Fruit fly (Drosophila melanogaster): ENCODE results near the gene Grp170.

Gene Grp170

DNA sequence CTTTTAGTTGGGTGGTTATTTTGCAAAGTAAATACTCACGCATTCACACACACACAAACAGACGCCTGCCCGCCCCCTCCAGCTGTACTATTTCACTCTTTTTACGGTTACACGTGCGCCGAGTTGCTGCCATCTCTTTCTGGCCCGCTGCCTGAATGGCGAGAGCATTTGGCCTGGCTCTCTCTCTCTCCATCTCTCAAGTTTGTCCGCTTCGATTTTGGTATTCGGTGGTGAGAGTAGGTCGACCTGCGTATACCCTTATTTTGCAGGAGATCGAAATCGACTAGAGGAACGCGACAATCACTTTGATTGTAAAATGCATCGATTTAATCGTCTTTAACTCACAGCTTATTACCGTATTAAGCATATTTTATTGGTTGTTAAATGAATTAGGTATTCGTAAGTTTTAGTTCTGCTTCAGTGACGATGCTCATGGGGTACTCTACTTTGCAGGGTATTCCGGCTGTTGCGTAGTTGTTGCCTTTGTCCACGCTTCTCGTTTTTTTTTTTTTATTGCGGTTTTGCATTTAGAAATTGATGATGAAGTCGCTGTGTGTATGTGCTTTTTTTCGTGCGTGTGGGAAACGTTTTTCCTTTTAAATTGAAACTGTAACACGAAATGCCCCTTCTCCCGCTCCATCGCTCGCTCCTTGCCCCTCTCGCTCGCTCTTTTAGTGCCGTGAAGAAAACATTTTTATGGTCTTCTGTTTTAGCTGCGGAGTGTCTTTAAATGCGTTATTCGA, 29.1 kb upstream of the Grp170 start (continued):
- TF ChIP-seq nerfin-2 (GFP tag; IDR thresholded peaks at IDR 0.05; ENCODE audit: partially characterized antibody): no peak
- TF ChIP-seq Sox100B (GFP tag; optimal IDR thresholded peaks at IDR 0.05): peak; percentile 85
- TF ChIP-seq PHDP (tag; optimal IDR thresholded peaks at IDR 0.05): peak; percentile 92
- peak; percentile 81 for TF ChIP-seq trem (tag; optimal IDR thresholded peaks at IDR 0.05)
- TF ChIP-seq fd96Cb (tag; optimal IDR thresholded peaks at IDR 0.05): peak; percentile 82
- TF ChIP-seq so (GFP tag; IDR thresholded peaks at IDR 0.05): peak; percentile 85
- peak; percentile 86 for TF ChIP-seq CG11695 (GFP tag; IDR thresholded peaks at IDR 0.05)
- TF ChIP-seq Lim3 (GFP tag; IDR thresholded peaks at IDR 0.05): 0 out of 2 replicates have a peak, but pooled peaks have one; percentile 22
- peak; percentile 71 for TF ChIP-seq cg (GFP tag; optimal IDR thresholded peaks at IDR 0.05)
- peak; percentile 64 for TF ChIP-seq CG11085 (GFP tag; IDR thresholded peaks at IDR 0.05)
- TF ChIP-seq pros (GFP tag; optimal IDR thresholded peaks at IDR 0.05): peak; percentile 89
- peak; percentile 63 for TF ChIP-seq Lhr (GFP tag; optimal IDR thresholded peaks at IDR 0.05)
- TF ChIP-seq Neu2 (GFP tag; optimal IDR thresholded peaks at IDR 0.05; ENCODE audit: borderline replicate concordance): peak; percentile 68
- peak; percentile 90 for TF ChIP-seq Trl (optimal IDR thresholded peaks at IDR 0.05)
- TF ChIP-seq Trl (GFP tag; optimal IDR thresholded peaks at IDR 0.05): peak; percentile 87
- TF ChIP-seq CG8765 (GFP tag; IDR thresholded peaks at IDR 0.05): peak; percentile 61
- peak; percentile 89 for TF ChIP-seq tx (GFP tag; optimal IDR thresholded peaks at IDR 0.05)
- TF ChIP-seq Nf-YB (GFP tag; optimal IDR thresholded peaks at IDR 0.05): peak; percentile 68
- TF ChIP-seq CG34422 (GFP tag; IDR thresholded peaks at IDR 0.05): peak; percentile 82
- no peak for TF ChIP-seq Dll (GFP tag; IDR thresholded peaks at IDR 0.05; ENCODE audit: partially characterized antibody)
- TF ChIP-seq CG1529 (GFP tag; optimal IDR thresholded peaks at IDR 0.05): peak; percentile 84
- peak; percentile 91 for TF ChIP-seq ems (GFP tag; optimal IDR thresholded peaks at IDR 0.05)
- TF ChIP-seq stwl (tag; optimal IDR thresholded peaks at IDR 0.05): no peak
- peak; percentile 55 for TF ChIP-seq CG6654 (GFP tag; optimal IDR thresholded peaks at IDR 0.05)
- peak; percentile 71; the same call in 2 of the 3 replicates for TF ChIP-seq ken (GFP tag; IDR thresholded peaks at IDR 0.05)
- TF ChIP-seq Oaz (GFP tag; IDR thresholded peaks at IDR 0.05): peak; percentile 74
- TF ChIP-seq CG17829 (tag; optimal IDR thresholded peaks at IDR 0.05): peak; percentile 83
- peak; percentile 66 for TF ChIP-seq B-H1 (GFP tag; IDR thresholded peaks at IDR 0.05)
- peak; percentile 95 for TF ChIP-seq CG18599 (GFP tag; optimal IDR thresholded peaks at IDR 0.05)
- TF ChIP-seq shn (GFP tag; optimal IDR thresholded peaks at IDR 0.05): peak; percentile 96
- no peak for TF ChIP-seq TFAM (GFP tag; optimal IDR thresholded peaks at IDR 0.05)
- TF ChIP-seq tap (tag; optimal IDR thresholded peaks at IDR 0.05): peak; percentile 84
- TF ChIP-seq Poxn (GFP tag; IDR thresholded peaks at IDR 0.05): peak; percentile 32; the same call in 1 of the 2 replicates
- TF ChIP-seq pita (GFP tag; optimal IDR thresholded peaks at IDR 0.05): no peak
- TF ChIP-seq CG9797 (GFP tag; optimal IDR thresholded peaks at IDR 0.05): peak; percentile 6
- peak; percentile 60 for TF ChIP-seq CG14965 (GFP tag; optimal IDR thresholded peaks at IDR 0.05; ENCODE audit: borderline replicate concordance)
- peak; percentile 89 for TF ChIP-seq CG13424 (tag; optimal IDR thresholded peaks at IDR 0.05)
- TF ChIP-seq CG6765 (GFP tag; optimal IDR thresholded peaks at IDR 0.05): peak; percentile 82
- peak; percentile 92 for TF ChIP-seq abd-A (tag; optimal IDR thresholded peaks at IDR 0.05)
- peak; percentile 78 for TF ChIP-seq CG17361 (GFP tag; IDR thresholded peaks at IDR 0.05)
- peak; percentile 55 for TF ChIP-seq CG3995 (GFP tag; optimal IDR thresholded peaks at IDR 0.05)
- peak; percentile 81 for TF ChIP-seq CG4854 (GFP tag; optimal IDR thresholded peaks at IDR 0.05)
- peak; percentile 90 for TF ChIP-seq dm (GFP tag; optimal IDR thresholded peaks at IDR 0.05)
- TF ChIP-seq sens-2 (GFP tag; IDR thresholded peaks at IDR 0.05): peak; percentile 63; the same call in 1 of the 2 replicates
- peak; percentile 88 for TF ChIP-seq org-1 (GFP tag; optimal IDR thresholded peaks at IDR 0.05)
- TF ChIP-seq dan (GFP tag; IDR thresholded peaks at IDR 0.05): 0 out of 2 replicates have a peak, but pooled peaks have one; percentile 28
- TF ChIP-seq HLH54F (GFP tag; optimal IDR thresholded peaks at IDR 0.05): peak; percentile 94
- TF ChIP-seq al (GFP tag; IDR thresholded peaks at IDR 0.05): peak; percentile 75
- TF ChIP-seq CG33557 (GFP tag; optimal IDR thresholded peaks at IDR 0.05): peak; percentile 77

Data from whole organism, embryonic.